Fruit fly (Drosophila melanogaster) whole organism, wandering third instar larva: Measurements from ENCODE around the gene CG1999.

Source experiments
- CG32264 ChIP-seq: fragments of 200-800 bp; sonication (Bioruptor generic); optimal IDR thresholded peaks from 2 replicates; lab custom pipeline; 2016; ENCODE audit warnings: missing biosample characterization, missing genetic modification characterization
- CrebA ChIP-seq: fragments of 200-800 bp; sonication (Bioruptor generic); optimal IDR thresholded peaks from 2 replicates; lab custom pipeline; 2016; ENCODE audit warnings: missing biosample characterization, mild to moderate bottlenecking, missing genetic modification characterization, borderline replicate concordance
- Dfd ChIP-seq: fragments of >200 bp; optimal IDR thresholded peaks from 2 replicates; lab custom pipeline; 2017; ENCODE audit warnings: missing biosample characterization, missing genetic modification characterization
- GATAd ChIP-seq: sonication (Bioruptor generic); optimal IDR thresholded peaks from 2 replicates; lab custom pipeline; 2016; ENCODE audit warnings: missing biosample characterization, missing genetic modification characterization
- HLH106 ChIP-seq: fragments of 200-800 bp; optimal IDR thresholded peaks from 3 replicates; lab custom pipeline; 2019; ENCODE audit warnings: missing biosample characterization, mild to moderate bottlenecking, missing genetic modification characterization, moderate library complexity
- Hnf4 ChIP-seq: fragments of 200-800 bp; sonication (Bioruptor generic); optimal IDR thresholded peaks from 2 replicates; lab custom pipeline; 2016; ENCODE audit warnings: missing biosample characterization, mild to moderate bottlenecking, missing genetic modification characterization
- Hr78 ChIP-seq: fragments of >200 bp; optimal IDR thresholded peaks from 2 replicates; lab custom pipeline; 2017; ENCODE audit warnings: missing biosample characterization, missing genetic modification characterization
- Mio ChIP-seq: sonication (Bioruptor generic); optimal IDR thresholded peaks from 2 replicates; lab custom pipeline; 2016; ENCODE audit warnings: missing biosample characterization, missing genetic modification characterization
- Myc ChIP-seq: fragments of >200 bp; optimal IDR thresholded peaks from 2 replicates; lab custom pipeline; 2017
- N ChIP-seq: fragments of >200 bp; optimal IDR thresholded peaks from 2 replicates; lab custom pipeline; 2018; ENCODE audit warnings: missing biosample characterization, missing external identifiers, missing genetic modification characterization
- OdsH ChIP-seq: fragments of 200-800 bp; sonication (Bioruptor generic); optimal IDR thresholded peaks from 2 replicates; lab custom pipeline; 2016; ENCODE audit warnings: missing biosample characterization, mild to moderate bottlenecking, missing genetic modification characterization
- Rel ChIP-seq, 2 experiments: fragments of 200-800 bp; sonication (Bioruptor generic) in 1 of 2; optimal IDR thresholded peaks; 2 replicates in 1 of 2; 3 replicates in 1 of 2; lab custom pipeline; 2016 to 2019; ENCODE audit warnings: mild to moderate bottlenecking in 2 of 2, missing biosample characterization in 2 of 2, missing genetic modification characterization in 2 of 2, moderate library complexity in 1 of 2
- Sp1 ChIP-seq: fragments of 200-800 bp; sonication (Bioruptor generic); optimal IDR thresholded peaks from 3 replicates; lab custom pipeline; 2019; ENCODE audit warnings: missing biosample characterization, mild to moderate bottlenecking, missing genetic modification characterization, moderate library complexity
- Vsx2 ChIP-seq: fragments of 200-300, 225-300 bp; sonication (Bioruptor generic); optimal IDR thresholded peaks from 2 replicates; lab custom pipeline; 2018; ENCODE audit warnings: missing biosample characterization, missing genetic modification characterization; ENCODE audit not compliant: partially characterized antibody
- br ChIP-seq: fragments of 200-800 bp; sonication (Bioruptor generic); optimal IDR thresholded peaks from 2 replicates; lab custom pipeline; 2016; ENCODE audit warnings: missing biosample characterization, missing genetic modification characterization
- brk ChIP-seq: fragments of 200-800 bp; sonication (Bioruptor generic); optimal IDR thresholded peaks from 2 replicates; lab custom pipeline; 2016; ENCODE audit warnings: missing biosample characterization, mild to moderate bottlenecking, missing genetic modification characterization
- dl ChIP-seq, 2 experiments: fragments of 175-275, 200-275 bp in 1 of 2; fragments of 200-275 bp in 1 of 2; sonication (Bioruptor generic); optimal IDR thresholded peaks; lab custom pipeline; 2018; ENCODE audit warnings: mild to moderate bottlenecking in 2 of 2, missing biosample characterization in 2 of 2, missing genetic modification characterization in 2 of 2, moderate library complexity in 2 of 2; ENCODE audit not compliant: partially characterized antibody in 2 of 2, insufficient read depth in 1 of 2
- dmrt93B ChIP-seq: fragments of 200-800 bp; sonication (Bioruptor generic); optimal IDR thresholded peaks from 2 replicates; lab custom pipeline; 2018; ENCODE audit warnings: missing biosample characterization, mild to moderate bottlenecking, missing genetic modification characterization
- dsf ChIP-seq: sonication (Bioruptor generic); optimal IDR thresholded peaks from 2 replicates; lab custom pipeline; 2016; ENCODE audit warnings: missing biosample characterization, missing genetic modification characterization, borderline replicate concordance
- foxo ChIP-seq, 2 experiments: fragments of 200-800 bp; sonication (Bioruptor generic); optimal IDR thresholded peaks; 2 replicates in 1 of 2; 3 replicates in 1 of 2; lab custom pipeline; 2016 to 2017; ENCODE audit warnings: missing biosample characterization in 2 of 2, missing genetic modification characterization in 2 of 2
- fru ChIP-seq: fragments of 200-800 bp; sonication (Bioruptor generic); optimal IDR thresholded peaks from 3 replicates; lab custom pipeline; 2016; ENCODE audit warnings: missing biosample characterization, mild to moderate bottlenecking, missing genetic modification characterization
- h ChIP-seq: fragments of 200-800 bp; sonication (Bioruptor generic); optimal IDR thresholded peaks from 3 replicates; lab custom pipeline; 2016; ENCODE audit warnings: missing biosample characterization, mild to moderate bottlenecking, missing genetic modification characterization
- jim ChIP-seq: fragments of 175-275, 200-325 bp; sonication (Bioruptor generic); optimal IDR thresholded peaks from 2 replicates; lab custom pipeline; 2016; ENCODE audit warnings: missing biosample characterization, mild to moderate bottlenecking, missing genetic modification characterization
- lola ChIP-seq: fragments of >200 bp; optimal IDR thresholded peaks from 2 replicates; lab custom pipeline; 2017; ENCODE audit warnings: missing biosample characterization, missing genetic modification characterization
- pan ChIP-seq: fragments of >200 bp; optimal IDR thresholded peaks from 2 replicates; lab custom pipeline; 2017
- psq ChIP-seq: fragments of 200-800 bp; sonication (Bioruptor generic); optimal IDR thresholded peaks from 3 replicates; lab custom pipeline; 2017; ENCODE audit warnings: missing biosample characterization, mild to moderate bottlenecking, missing genetic modification characterization, moderate library complexity
- rgr ChIP-seq: fragments of 200-800 bp; sonication (Bioruptor generic); optimal IDR thresholded peaks from 3 replicates; lab custom pipeline; 2016; ENCODE audit warnings: missing biosample characterization, mild to moderate bottlenecking, missing genetic modification characterization
- sage ChIP-seq: fragments of 200-800 bp; sonication (Bioruptor generic); optimal IDR thresholded peaks from 2 replicates; lab custom pipeline; 2016; ENCODE audit warnings: missing biosample characterization, mild to moderate bottlenecking, missing genetic modification characterization
- sv ChIP-seq: fragments of 200-800 bp; sonication (Bioruptor generic); optimal IDR thresholded peaks from 3 replicates; lab custom pipeline; 2016; ENCODE audit warnings: missing biosample characterization, missing genetic modification characterization
- tai ChIP-seq: sonication (Bioruptor generic); optimal IDR thresholded peaks from 2 replicates; lab custom pipeline; 2016; ENCODE audit warnings: missing biosample characterization, missing genetic modification characterization
- usp ChIP-seq: fragments of >200 bp; optimal IDR thresholded peaks from 2 replicates; lab custom pipeline; 2017; ENCODE audit warnings: missing biosample characterization, missing genetic modification characterization

Gene CG1999

dm6 chrX:7337975-7338374 lies 20.6 kb upstream of the CG1999 start:
- peak; percentile 2 for TF ChIP-seq psq (GFP tag; lab: Kevin White, UChicago)
- TF ChIP-seq Mio (GFP tag; lab: Kevin White, UChicago) = no peak

dm6 chrX:7338538-7338937 lies 20.1 kb upstream of the CG1999 start:
- TF ChIP-seq fru (GFP tag; lab: Kevin White, UChicago) (peak; percentile 22), br (GFP tag; lab: Kevin White, UChicago) (no peak), h (GFP tag; lab: Kevin White, UChicago) (no peak), HLH106 (peak; percentile 33), Sp1 (GFP tag; lab: Kevin White, UChicago) (peak; percentile 0), foxo (GFP tag; optimal IDR thresholded peaks at IDR 0.05; lab: Kevin White, UChicago) (peak in 1 of 2 experiments; percentile 22), sv (peak; percentile 0), rgr (peak; percentile 0), Dfd (GFP tag; lab: Kevin White, UChicago) (no peak)

- TF ChIP-seq Dfd (GFP tag; lab: Kevin White, UChicago) (no peak), GATAd (GFP tag; lab: Kevin White, UChicago) (no peak), N (GFP tag; lab: Kevin White, UChicago) (no peak), Vsx2 (GFP tag; lab: Kevin White, UChicago) (no peak), OdsH (GFP tag; lab: Kevin White, UChicago) (no peak), brk (GFP tag; lab: Kevin White, UChicago) (no peak), HLH106 (no peak), lola (GFP tag; lab: Kevin White, UChicago) (no peak), jim (GFP tag; lab: Kevin White, UChicago) (no peak), Hr78 (GFP tag; lab: Kevin White, UChicago) (no peak), sage (GFP tag; lab: Kevin White, UChicago) (no peak), CG32264 (GFP tag; lab: Kevin White, UChicago) (no peak), dmrt93B (GFP tag; lab: Kevin White, UChicago) (no peak), Rel (GFP tag; optimal IDR thresholded peaks at IDR 0.05; lab: Kevin White, UChicago) (no peak), Rel (tag; optimal IDR thresholded peaks at IDR 0.05; lab: Kevin White, UChicago) (no peak), Hnf4 (GFP tag; lab: Kevin White, UChicago) (no peak), dl (GFP tag; optimal IDR thresholded peaks at IDR 0.05; lab: Kevin White, UChicago; ENCODE audit: insufficient read depth in 1 of 2, partially characterized antibody in 2 of 2) (no peak), Myc (no peak)
Measured at dm6 chrX:7339610-7340326, 18.8 kb upstream of the CG1999 start.

dm6 chrX:7340667-7341066 lies 17.9 kb upstream of the CG1999 start:
- TF ChIP-seq OdsH (GFP tag; lab: Kevin White, UChicago) (no peak), dl (GFP tag; optimal IDR thresholded peaks at IDR 0.05; lab: Kevin White, UChicago; ENCODE audit: insufficient read depth in 1 of 2, partially characterized antibody in 2 of 2) (no peak), br (GFP tag; lab: Kevin White, UChicago) (no peak), usp (no peak), fru (GFP tag; lab: Kevin White, UChicago) (peak; percentile 42), Rel (GFP tag; optimal IDR thresholded peaks at IDR 0.05; lab: Kevin White, UChicago) (no peak), Rel (tag; optimal IDR thresholded peaks at IDR 0.05; lab: Kevin White, UChicago) (no peak), brk (GFP tag; lab: Kevin White, UChicago) (peak; percentile 39), lola (GFP tag; lab: Kevin White, UChicago) (no peak), HLH106 (no peak), Myc (no peak), psq (GFP tag; lab: Kevin White, UChicago) (no peak), GATAd (GFP tag; lab: Kevin White, UChicago) (no peak), dsf (no peak), jim (GFP tag; lab: Kevin White, UChicago) (no peak), sage (GFP tag; lab: Kevin White, UChicago) (no peak), sv (no peak), Vsx2 (GFP tag; lab: Kevin White, UChicago) (no peak), rgr (no peak)

dm6 chrX:7342998-7343397 lies 15.6 kb upstream of the CG1999 start:
- TF ChIP-seq Mio (GFP tag; lab: Kevin White, UChicago) = no peak
- TF ChIP-seq tai (GFP tag; lab: Kevin White, UChicago) = no peak
- no peak for TF ChIP-seq pan (lab: Kevin White, UChicago)
- no peak for TF ChIP-seq CrebA (GFP tag; lab: Kevin White, UChicago)
- TF ChIP-seq HLH106 = no peak
